Worm (Caenorhabditis elegans) whole organism, late embryonic: ENCODE measurements around the gene myo-3.

Source experiments
- ama-1 ChIP-seq: fragments of 150-350 bp; optimal IDR thresholded peaks from 2 replicates; lab custom pipeline; 2014
- elt-2 ChIP-seq: sonication (generic microtip); optimal IDR thresholded peaks from 2 replicates; lab custom pipeline; 2016; ENCODE audit warnings: missing genetic modification reagents, missing genetic modification characterization, missing compliant biosample characterization
- pqm-1 ChIP-seq: sonication (generic microtip); optimal IDR thresholded peaks from 2 replicates; lab custom pipeline; 2016; ENCODE audit warnings: missing genetic modification characterization, missing compliant biosample characterization
- ref-2 ChIP-seq: sonication (generic microtip); optimal IDR thresholded peaks from 2 replicates; lab custom pipeline; 2016; ENCODE audit warnings: missing genetic modification characterization, missing compliant biosample characterization
- sdc-2 ChIP-seq: sonication (generic microtip); optimal IDR thresholded peaks from 2 replicates; lab custom pipeline; 2016; ENCODE audit warnings: missing genotype, missing genetic modification characterization, missing compliant biosample characterization
- syd-9 ChIP-seq: sonication (generic microtip); optimal IDR thresholded peaks from 2 replicates; lab custom pipeline; 2016; ENCODE audit warnings: mild to moderate bottlenecking, missing genetic modification characterization, moderate library complexity, missing compliant biosample characterization
- tbx-2 ChIP-seq: sonication (generic microtip); optimal IDR thresholded peaks from 2 replicates; lab custom pipeline; 2016; ENCODE audit warnings: missing genetic modification characterization, missing compliant biosample characterization

DNA sequence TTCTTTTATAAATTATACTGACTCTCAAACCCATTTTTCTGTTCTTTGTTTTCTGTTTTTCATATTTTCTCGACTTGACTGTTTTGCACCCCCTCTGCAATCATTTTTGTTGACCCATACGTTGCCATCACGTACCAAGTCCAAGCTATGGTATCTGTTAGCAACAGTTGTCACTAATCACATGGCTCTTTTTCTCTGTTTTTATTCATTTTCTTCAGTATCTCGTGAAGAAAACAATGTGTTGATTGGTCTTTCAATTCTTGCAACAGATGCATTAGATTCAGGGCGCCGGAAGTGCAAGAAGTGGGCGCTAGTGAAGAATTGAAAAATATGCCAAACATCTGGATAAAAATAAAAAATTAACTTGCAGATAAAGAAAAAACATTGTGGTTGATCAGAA is 1.4 kb upstream of the myo-3 start:
- TF ChIP-seq tbx-2 (no peak), sdc-2 (tag; lab: Kevin White, UChicago) (no peak), ref-2 (tag; lab: Kevin White, UChicago) (no peak), elt-2 (tag; lab: Kevin White, UChicago) (no peak), syd-9 (tag; lab: Kevin White, UChicago) (no peak), pqm-1 (tag; lab: Kevin White, UChicago) (no peak), ama-1 (lab: Kevin White, UChicago) (no peak)
